Worm (Caenorhabditis elegans): Measurements from ENCODE around the gene pis-1.

pis-1 gene

ce11 chrIV:9746762-9747161 lies 49.6 kb downstream of the pis-1 start, which contains the start of gene C28D4.5:
C28D4.5 (minus strand) TSS chrIV:9746862.
- TF ChIP-seq tbx-2 (tag; optimal IDR thresholded peaks at IDR 0.05) (no peak), hlh-30 (tag; optimal IDR thresholded peaks at IDR 0.05; ENCODE audit: insufficient read depth) (no peak), sdc-2 (tag; optimal IDR thresholded peaks at IDR 0.05) (no peak), Y22D7AL.16 (tag; optimal IDR thresholded peaks at IDR 0.05) (no peak), hlh-6 (tag; optimal IDR thresholded peaks at IDR 0.05) (no peak), C08G9.2 (tag; optimal IDR thresholded peaks at IDR 0.05) (no peak), eyg-1 (tag; optimal IDR thresholded peaks at IDR 0.05) (no peak)

DNA sequence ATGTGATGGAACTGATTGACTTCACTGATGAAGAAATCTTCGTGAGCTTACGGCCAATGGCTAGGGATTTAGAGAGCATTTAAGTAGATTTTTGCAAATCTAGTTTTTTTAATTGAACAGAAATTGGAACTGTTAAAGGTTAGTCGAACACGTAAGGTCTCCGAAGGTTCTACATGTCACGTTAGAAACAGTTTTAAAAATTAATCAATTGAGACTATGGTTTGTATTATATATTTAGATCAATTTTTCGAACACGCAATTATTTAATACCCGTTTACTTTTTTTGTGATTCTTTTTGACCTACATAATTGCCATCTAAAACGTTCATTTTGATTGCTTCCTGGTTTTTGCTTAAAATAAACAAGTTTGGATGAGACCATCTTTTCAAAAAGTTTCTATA lies 51.5 kb downstream of the pis-1 start, which contains the start of gene C28D4.4:
Gene C28D4.4, minus strand, starts transcription at position 101 of the 400 bp plus-strand sequence.
- TF ChIP-seq ceh-19 (GFP tag; optimal IDR thresholded peaks at IDR 0.05) (no peak), dmd-4 (tag; optimal IDR thresholded peaks at IDR 0.05; ENCODE audit: borderline replicate concordance) (no peak), nhr-232 (tag; optimal IDR thresholded peaks at IDR 0.05) (no peak), elt-4 (tag; optimal IDR thresholded peaks at IDR 0.05) (no peak), ceh-48 (tag; optimal IDR thresholded peaks at IDR 0.05) (no peak), sox-4 (tag; optimal IDR thresholded peaks at IDR 0.05) (no peak), ceh-6 (GFP tag; optimal IDR thresholded peaks at IDR 0.05) (no peak), ref-2 (tag; optimal IDR thresholded peaks at IDR 0.05) (no peak), fax-1 (tag; optimal IDR thresholded peaks at IDR 0.05) (no peak), pros-1 (tag; optimal IDR thresholded peaks at IDR 0.05) (no peak), ceh-31 (tag; optimal IDR thresholded peaks at IDR 0.05) (no peak), che-1 (tag; optimal IDR thresholded peaks at IDR 0.05) (no peak)

DNA sequence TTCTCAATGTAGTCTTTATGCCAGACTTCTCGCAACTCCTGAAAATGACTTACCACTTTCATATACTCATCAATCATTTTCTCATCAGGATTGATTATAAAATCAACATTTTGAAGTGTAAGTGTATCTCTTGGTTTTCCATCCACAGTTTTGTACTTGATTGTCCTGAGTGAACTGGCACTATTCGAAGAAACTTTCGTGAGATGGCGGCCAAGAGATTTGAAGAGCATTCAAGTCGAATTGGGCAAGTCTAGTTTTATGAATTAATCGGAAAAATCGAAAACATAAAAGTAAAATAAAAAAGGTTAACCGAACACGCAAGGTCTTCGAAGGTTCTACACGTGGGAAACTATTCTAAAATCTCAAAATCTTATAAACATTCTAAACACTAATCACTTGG lies 53.5 kb downstream of the pis-1 start, which contains the start of gene C28D4.7:
Gene C28D4.7, minus strand, starts transcription at position 265 of the 400 bp plus-strand sequence.
- TF ChIP-seq C38D4.7 (GFP tag; optimal IDR thresholded peaks at IDR 0.05), result no peak
- no peak for TF ChIP-seq fkh-6 (tag; optimal IDR thresholded peaks at IDR 0.05)
- no peak for TF ChIP-seq ceh-48 (tag; optimal IDR thresholded peaks at IDR 0.05)
- TF ChIP-seq rnt-1 (tag; optimal IDR thresholded peaks at IDR 0.05), result no peak
- TF ChIP-seq ztf-16 (tag; optimal IDR thresholded peaks at IDR 0.05), result no peak
- no peak for TF ChIP-seq ceh-34 (tag; optimal IDR thresholded peaks at IDR 0.05)
- TF ChIP-seq sox-2 (GFP tag; IDR thresholded peaks at IDR 0.05), result no peak
- TF ChIP-seq ceh-14 (tag; optimal IDR thresholded peaks at IDR 0.05), result no peak
- TF ChIP-seq hlh-30 (tag; optimal IDR thresholded peaks at IDR 0.05; ENCODE audit: insufficient read depth), result no peak
- TF ChIP-seq pha-4 (tag; optimal IDR thresholded peaks at IDR 0.05), result no peak
- no peak for TF ChIP-seq syd-9 (tag; optimal IDR thresholded peaks at IDR 0.05)
- TF ChIP-seq ceh-31 (tag; optimal IDR thresholded peaks at IDR 0.05), result no peak
- TF ChIP-seq npax-4 (tag; optimal IDR thresholded peaks at IDR 0.05), result no peak
- no peak for TF ChIP-seq ceh-22 (tag; optimal IDR thresholded peaks at IDR 0.05)
- no peak for TF ChIP-seq Y22D7AL.16 (tag; optimal IDR thresholded peaks at IDR 0.05)
